Fruit fly (Drosophila melanogaster): Measurements from ENCODE around the gene CG31898.

DNA sequence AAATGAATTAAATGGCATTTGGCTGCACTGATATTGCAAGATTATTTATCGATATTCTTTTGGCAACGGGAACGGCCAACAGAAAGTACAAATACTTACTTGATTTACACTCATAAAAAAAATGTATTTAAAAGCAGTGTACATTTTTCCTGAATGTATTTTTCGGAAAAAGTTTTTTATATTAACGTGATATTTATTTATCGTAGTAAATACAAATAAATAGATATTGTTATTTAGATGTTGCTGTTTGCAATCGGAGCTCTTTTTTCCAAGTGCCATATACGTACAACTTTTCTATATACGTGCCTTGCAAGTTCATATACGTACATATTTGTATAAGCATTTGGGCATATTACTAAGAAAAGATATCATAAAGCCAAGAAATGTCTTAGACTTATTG, 48.9 kb upstream of the CG31898 start:
- TF ChIP-seq CG8478 (optimal IDR thresholded peaks at IDR 0.05), result no peak
- no peak for TF ChIP-seq CTCF (optimal IDR thresholded peaks at IDR 0.05)

Data from S2 (cell line).